Fruit fly (Drosophila melanogaster) whole organism, embryonic: ENCODE measurements around the gene htk.

Source experiments
- B-H1 ChIP-seq: fragments of 200-800 bp; sonication (Bioruptor generic); IDR thresholded peaks from 3 replicates; pipeline ENCODE4 v1.3.6; 2022; ENCODE audit warnings: missing biosample characterization, missing genetic modification characterization
- B-H2 ChIP-seq: fragments of 200-800 bp; sonication (Bioruptor generic); optimal IDR thresholded peaks from 2 replicates; lab custom pipeline; 2018; ENCODE audit warnings: missing biosample characterization, mild to moderate bottlenecking, missing genetic modification characterization
- CG11695 ChIP-seq: fragments of 200-800 bp; sonication (Bioruptor generic); IDR thresholded peaks from 3 replicates; pipeline ENCODE4 v1.3.6; 2022; ENCODE audit warnings: missing biosample characterization, missing genetic modification characterization
- CG13123 ChIP-seq: fragments of 200-800 bp; sonication (Bioruptor generic); optimal IDR thresholded peaks from 2 replicates; lab custom pipeline; 2016; ENCODE audit warnings: missing biosample characterization, missing genetic modification characterization
- CG13894 ChIP-seq: fragments of 200-800 bp; sonication (Bioruptor generic); optimal IDR thresholded peaks from 3 replicates; lab custom pipeline; 2018; ENCODE audit warnings: missing biosample characterization, mild to moderate bottlenecking, missing genetic modification characterization, moderate library complexity
- CG14965 ChIP-seq: fragments of 200-800 bp; sonication (Bioruptor generic); optimal IDR thresholded peaks from 2 replicates; lab custom pipeline; 2016; ENCODE audit warnings: missing biosample characterization, missing genetic modification characterization, borderline replicate concordance
- CG15073 ChIP-seq: fragments of 200-800 bp; sonication (Bioruptor generic); optimal IDR thresholded peaks from 2 replicates; lab custom pipeline; 2016; ENCODE audit warnings: missing biosample characterization, missing genetic modification characterization
- CG15479 ChIP-seq: fragments of 200-800 bp; sonication (Bioruptor generic); optimal IDR thresholded peaks from 3 replicates; lab custom pipeline; 2019; ENCODE audit warnings: missing biosample characterization, mild to moderate bottlenecking, missing genetic modification characterization, moderate library complexity
- CG15696 ChIP-seq: fragments of 200-800 bp; sonication (Bioruptor generic); optimal IDR thresholded peaks from 2 replicates; lab custom pipeline; 2019; ENCODE audit warnings: missing biosample characterization, mild to moderate bottlenecking, missing genetic modification characterization, moderate library complexity
- CG1647 ChIP-seq: fragments of 200-800 bp; sonication (Bioruptor generic); optimal IDR thresholded peaks from 3 replicates; lab custom pipeline; 2016; ENCODE audit warnings: missing biosample characterization, missing genetic modification characterization
- CG17361 ChIP-seq: fragments of 200-800 bp; sonication (Bioruptor generic); IDR thresholded peaks from 3 replicates; pipeline ENCODE4 v1.3.6; 2022; ENCODE audit warnings: missing biosample characterization, missing genetic modification characterization
- CG2120 ChIP-seq: fragments of 200-800 bp; sonication (Bioruptor generic); optimal IDR thresholded peaks from 3 replicates; lab custom pipeline; 2016; ENCODE audit warnings: missing biosample characterization, missing genetic modification characterization
- CG2678 ChIP-seq: fragments of 200-800 bp; sonication (Bioruptor generic); optimal IDR thresholded peaks from 3 replicates; lab custom pipeline; 2019; ENCODE audit warnings: missing biosample characterization, mild to moderate bottlenecking, missing genetic modification characterization, moderate library complexity
- CG31224 ChIP-seq: fragments of 200-800 bp; sonication (Bioruptor generic); IDR thresholded peaks from 2 replicates; pipeline ENCODE4 v1.3.6; 2022; ENCODE audit warnings: missing biosample characterization, missing genetic modification characterization
- CG31388 ChIP-seq: fragments of 200-800 bp; sonication (Bioruptor generic); optimal IDR thresholded peaks from 2 replicates; lab custom pipeline; 2016; ENCODE audit warnings: missing biosample characterization, missing genetic modification characterization
- CG34376 ChIP-seq: fragments of 200-800 bp; sonication (Bioruptor generic); optimal IDR thresholded peaks from 2 replicates; lab custom pipeline; 2018; ENCODE audit warnings: missing biosample characterization, mild to moderate bottlenecking, missing genetic modification characterization
- CG4328 ChIP-seq: fragments of 200-800 bp; sonication (Bioruptor generic); optimal IDR thresholded peaks from 3 replicates; lab custom pipeline; 2017; ENCODE audit warnings: missing biosample characterization, missing genetic modification reagents, missing genetic modification characterization
- CG4730 ChIP-seq: fragments of 200-800 bp; sonication (Bioruptor generic); IDR thresholded peaks from 2 replicates; pipeline ENCODE4 v1.3.6; 2022; ENCODE audit warnings: missing biosample characterization, missing genetic modification characterization
- CG4854 ChIP-seq: fragments of 200-800 bp; sonication (Bioruptor generic); optimal IDR thresholded peaks from 2 replicates; lab custom pipeline; 2016; ENCODE audit warnings: missing biosample characterization, missing genetic modification characterization, inconsistent platforms
- CG8089 ChIP-seq: fragments of 200-800 bp; sonication (Bioruptor generic); optimal IDR thresholded peaks from 3 replicates; lab custom pipeline; 2016; ENCODE audit warnings: missing biosample characterization, missing genetic modification characterization
- CG9215 ChIP-seq: fragments of 200-800 bp; sonication (Bioruptor generic); IDR thresholded peaks from 2 replicates; pipeline ENCODE4 v1.3.6; 2022; ENCODE audit warnings: missing biosample characterization, missing genetic modification characterization
- CG9932 ChIP-seq: fragments of 200-800 bp; sonication (Bioruptor generic); IDR thresholded peaks from 2 replicates; pipeline ENCODE4 v1.3.6; 2022; ENCODE audit warnings: missing biosample characterization, missing genetic modification characterization
- Chrac-16 ChIP-seq: fragments of 200-800 bp; sonication (Bioruptor generic); optimal IDR thresholded peaks from 3 replicates; lab custom pipeline; 2016; ENCODE audit warnings: missing biosample characterization, missing genetic modification characterization
- Doc2 ChIP-seq: fragments of 200-800 bp; sonication (Bioruptor generic); IDR thresholded peaks from 2 replicates; pipeline ENCODE4 v1.3.6; 2022; ENCODE audit warnings: missing biosample characterization, missing genetic modification characterization
- HLH4C ChIP-seq: fragments of 200-800 bp; sonication (Bioruptor generic); IDR thresholded peaks from 3 replicates; pipeline ENCODE4 v1.3.6; 2022; ENCODE audit warnings: missing biosample characterization, missing genetic modification characterization; ENCODE audit not compliant: partially characterized antibody
- Hr78 ChIP-seq, 2 experiments: fragments of 200-800 bp in 1 of 2; fragments of >200 bp in 1 of 2; sonication (Bioruptor generic) in 1 of 2; optimal IDR thresholded peaks; 2 replicates each; lab custom pipeline; 2017 to 2019; ENCODE audit warnings: missing biosample characterization in 2 of 2, missing genetic modification characterization in 2 of 2, mild to moderate bottlenecking in 1 of 2, moderate library complexity in 1 of 2
- Jarid2 ChIP-seq: fragments of 200-800 bp; sonication (Bioruptor generic); optimal IDR thresholded peaks from 3 replicates; lab custom pipeline; 2017; ENCODE audit warnings: mild to moderate bottlenecking, missing biosample characterization, missing genetic modification reagents, missing genetic modification characterization
- Myb ChIP-seq: fragments of 200-800 bp; sonication (Bioruptor generic); optimal IDR thresholded peaks from 2 replicates; lab custom pipeline; 2016; ENCODE audit warnings: missing biosample characterization, missing genetic modification characterization
- Nf-YB ChIP-seq: fragments of 200-800 bp; sonication (Bioruptor generic); optimal IDR thresholded peaks from 3 replicates; lab custom pipeline; 2019; ENCODE audit warnings: missing biosample characterization, mild to moderate bottlenecking, missing genetic modification characterization, moderate library complexity
- Nf-YC ChIP-seq: fragments of 200-800 bp; optimal IDR thresholded peaks from 3 replicates; lab custom pipeline; 2019; ENCODE audit warnings: missing biosample characterization, mild to moderate bottlenecking, missing genetic modification characterization, moderate library complexity
- PHDP ChIP-seq: fragments of 200-800 bp; sonication (Bioruptor generic); optimal IDR thresholded peaks from 3 replicates; lab custom pipeline; 2018; ENCODE audit warnings: missing biosample characterization, mild to moderate bottlenecking, missing genetic modification characterization, moderate library complexity
- Sry-δ ChIP-seq: fragments of 200-800 bp; sonication (Bioruptor generic); optimal IDR thresholded peaks from 2 replicates; lab custom pipeline; 2016; ENCODE audit warnings: missing biosample characterization, missing genetic modification characterization
- Usf ChIP-seq: fragments of 200-800 bp; sonication (Bioruptor generic); optimal IDR thresholded peaks from 2 replicates; lab custom pipeline; 2017; ENCODE audit warnings: missing genotype, missing biosample characterization, missing genetic modification characterization
- Xbp1 ChIP-seq: fragments of 200-800 bp; sonication (Bioruptor generic); optimal IDR thresholded peaks from 3 replicates; lab custom pipeline; 2016; ENCODE audit warnings: missing biosample characterization, mild to moderate bottlenecking, missing genetic modification characterization
- YL-1 ChIP-seq: fragments of 200-800 bp; sonication (Bioruptor generic); optimal IDR thresholded peaks from 3 replicates; lab custom pipeline; 2017; ENCODE audit warnings: missing biosample characterization, mild to moderate bottlenecking, missing genetic modification characterization
- caup ChIP-seq: fragments of 200-800 bp; sonication (Bioruptor generic); optimal IDR thresholded peaks from 3 replicates; lab custom pipeline; 2017; ENCODE audit warnings: missing biosample characterization, mild to moderate bottlenecking, missing genetic modification characterization, moderate library complexity; ENCODE audit not compliant: severe bottlenecking
- corto ChIP-seq: fragments of 200-800 bp; sonication (Bioruptor generic); optimal IDR thresholded peaks from 2 replicates; lab custom pipeline; 2016; ENCODE audit warnings: missing biosample characterization, mild to moderate bottlenecking, missing genetic modification characterization, moderate library complexity
- en ChIP-seq: fragments of 200-800 bp; sonication (Bioruptor generic); optimal IDR thresholded peaks from 2 replicates; lab custom pipeline; 2016; ENCODE audit warnings: missing biosample characterization, missing genetic modification characterization
- gcm2 ChIP-seq: fragments of 200-800 bp; sonication (Bioruptor generic); optimal IDR thresholded peaks from 2 replicates; lab custom pipeline; 2016; ENCODE audit warnings: missing biosample characterization, missing genetic modification characterization
- grau ChIP-seq: fragments of 200-800 bp; optimal IDR thresholded peaks from 3 replicates; lab custom pipeline; 2019; ENCODE audit warnings: missing biosample characterization, mild to moderate bottlenecking, missing genetic modification characterization, moderate library complexity
- hth ChIP-seq: fragments of >200 bp; optimal IDR thresholded peaks from 2 replicates; lab custom pipeline; 2017; ENCODE audit warnings: inconsistent platforms
- jing ChIP-seq: fragments of 200-800 bp; sonication (Bioruptor generic); optimal IDR thresholded peaks from 2 replicates; lab custom pipeline; 2018; ENCODE audit warnings: missing biosample characterization, mild to moderate bottlenecking, missing genetic modification characterization
- org-1 ChIP-seq: fragments of 200-800 bp; sonication (Bioruptor generic); optimal IDR thresholded peaks from 2 replicates; lab custom pipeline; 2017; ENCODE audit warnings: missing biosample characterization, missing genetic modification characterization
- phol ChIP-seq: fragments of 200-800 bp; sonication (Bioruptor generic); optimal IDR thresholded peaks from 3 replicates; lab custom pipeline; 2018; ENCODE audit warnings: missing biosample characterization, mild to moderate bottlenecking, missing genetic modification characterization, moderate library complexity
- rib ChIP-seq: fragments of 200-800 bp; sonication (Bioruptor generic); IDR thresholded peaks from 2 replicates; pipeline ENCODE4 v1.3.6; 2022; ENCODE audit warnings: missing biosample characterization, missing genetic modification characterization
- sens-2 ChIP-seq: fragments of 200-800 bp; sonication (Bioruptor generic); IDR thresholded peaks from 2 replicates; pipeline ENCODE4 v1.3.6; 2022; ENCODE audit warnings: missing biosample characterization, missing genetic modification characterization
- sisA ChIP-seq: fragments of 200-800 bp; sonication (Bioruptor generic); IDR thresholded peaks from 2 replicates; pipeline ENCODE4 v1.3.6; 2022; ENCODE audit warnings: missing biosample characterization, missing genetic modification characterization
- tna ChIP-seq: fragments of 200-800 bp; sonication (Bioruptor generic); IDR thresholded peaks from 2 replicates; pipeline ENCODE4 v1.3.6; 2022; ENCODE audit warnings: missing biosample characterization, missing genetic modification characterization; ENCODE audit not compliant: partially characterized antibody
- trh ChIP-seq: fragments of 200-800 bp; sonication (Bioruptor generic); optimal IDR thresholded peaks from 2 replicates; lab custom pipeline; 2016; ENCODE audit warnings: missing biosample characterization, missing genetic modification characterization
- unc-4 ChIP-seq: fragments of 200-800 bp; sonication (Bioruptor generic); IDR thresholded peaks from 2 replicates; pipeline ENCODE4 v1.3.6; 2022; ENCODE audit warnings: missing biosample characterization, missing genetic modification characterization; ENCODE audit not compliant: partially characterized antibody
- zen2 ChIP-seq: fragments of 200-800 bp; sonication (Bioruptor generic); IDR thresholded peaks from 3 replicates; pipeline ENCODE4 v1.3.6; 2022; ENCODE audit warnings: missing biosample characterization, missing genetic modification characterization; ENCODE audit not compliant: partially characterized antibody

Gene htk

dm6 chrX:18832371-18832852 lies 11.1 kb upstream of the htk start, which contains the start of gene Pvf1 (continued):
- TF ChIP-seq CG4854 (no peak), tna (GFP tag; lab: Robert Waterston, UW) (0 out of 2 replicates have a peak, but pooled peaks have one; percentile 19), CG17361 (no peak), B-H2 (GFP tag; lab: Kevin White, UChicago) (no peak), org-1 (GFP tag; lab: Kevin White, UChicago) (no peak), YL-1 (GFP tag; lab: Kevin White, UChicago) (no peak), CG13123 (GFP tag; lab: Kevin White, UChicago) (no peak), corto (GFP tag; lab: Kevin White, UChicago) (no peak), Jarid2 (peak; percentile 80), PHDP (tag; lab: Kevin White, UChicago) (no peak), CG4730 (GFP tag; lab: Robert Waterston, UW) (no peak), hth (no peak), caup (GFP tag; lab: Kevin White, UChicago) (no peak), CG2120 (GFP tag; lab: Kevin White, UChicago) (no peak), CG34376 (GFP tag; lab: Kevin White, UChicago) (peak; percentile 34), CG15479 (GFP tag; lab: Kevin White, UChicago) (no peak), Nf-YC (tag; lab: Kevin White, UChicago) (peak; percentile 34), rib (GFP tag; lab: Robert Waterston, UW) (no peak), CG11695 (GFP tag; lab: Robert Waterston, UW) (no peak), sisA (GFP tag; lab: Robert Waterston, UW) (no peak), CG13894 (no peak), Hr78 (GFP tag; optimal IDR thresholded peaks at IDR 0.05; lab: Kevin White, UChicago) (no peak), Chrac-16 (GFP tag; lab: Kevin White, UChicago) (no peak), jing (GFP tag; lab: Kevin White, UChicago) (no peak), Myb (GFP tag; lab: Kevin White, UChicago) (no peak), CG9932 (no peak), CG15696 (tag; lab: Kevin White, UChicago) (no peak), CG31388 (GFP tag; lab: Kevin White, UChicago) (no peak), gcm2 (no peak), CG1647 (no peak), en (no peak), sens-2 (no peak), CG31224 (GFP tag; lab: Robert Waterston, UW) (no peak), CG9215 (no peak), Sry-δ (GFP tag; lab: Kevin White, UChicago) (no peak), HLH4C (GFP tag; lab: Robert Waterston, UW) (no peak), Usf (GFP tag; lab: Kevin White, UChicago) (no peak), CG4328 (GFP tag; lab: Kevin White, UChicago) (no peak), CG14965 (GFP tag; lab: Kevin White, UChicago) (no peak), zen2 (no peak), Doc2 (GFP tag; lab: Robert Waterston, UW) (no peak), CG2678 (no peak), phol (tag; lab: Kevin White, UChicago) (no peak), CG8089 (GFP tag; lab: Kevin White, UChicago) (no peak), B-H1 (GFP tag; lab: Robert Waterston, UW) (no peak), CG15073 (GFP tag; lab: Kevin White, UChicago) (no peak), trh (GFP tag; lab: Kevin White, UChicago) (no peak), unc-4 (no peak), Xbp1 (GFP tag; lab: Kevin White, UChicago) (no peak), grau (no peak), Nf-YB (GFP tag; lab: Kevin White, UChicago) (peak; percentile 23)
